Fruit fly (Drosophila melanogaster) whole organism, embryonic: Measurements from ENCODE around the gene CG10435.
A peak's percentile ranks its signal among the peaks of the same experiment; 100 is the strongest.

ENCODE experiments used
- Asciz ChIP-seq: fragments of 200-800 bp; sonication (Bioruptor generic); optimal IDR thresholded peaks from 2 replicates; lab custom pipeline; 2017; ENCODE audit warnings: missing biosample characterization, mild to moderate bottlenecking, missing genetic modification characterization, missing genetic modification reagents
- B-H1 ChIP-seq: fragments of 200-800 bp; sonication (Bioruptor generic); IDR thresholded peaks from 3 replicates; pipeline ENCODE4 v1.3.6; 2022; ENCODE audit warnings: missing biosample characterization, missing genetic modification characterization
- B-H2 ChIP-seq: fragments of 200-800 bp; sonication (Bioruptor generic); optimal IDR thresholded peaks from 2 replicates; lab custom pipeline; 2018; ENCODE audit warnings: missing biosample characterization, mild to moderate bottlenecking, missing genetic modification characterization
- CG10274 ChIP-seq: fragments of 200-800 bp; sonication (Bioruptor generic); optimal IDR thresholded peaks from 3 replicates; lab custom pipeline; 2017; ENCODE audit warnings: missing biosample characterization, mild to moderate bottlenecking, missing genetic modification characterization
- CG10979 ChIP-seq: fragments of 200-800 bp; sonication (Bioruptor generic); optimal IDR thresholded peaks from 2 replicates; lab custom pipeline; 2018; ENCODE audit warnings: missing biosample characterization, mild to moderate bottlenecking, missing genetic modification characterization, moderate library complexity
- CG11398 ChIP-seq: fragments of 200-800 bp; sonication (Bioruptor generic); optimal IDR thresholded peaks from 2 replicates; lab custom pipeline; 2016; ENCODE audit warnings: missing biosample characterization, missing genetic modification characterization
- CG12744 ChIP-seq: fragments of 200-800 bp; sonication (Bioruptor generic); optimal IDR thresholded peaks from 2 replicates; lab custom pipeline; 2016; ENCODE audit warnings: missing biosample characterization, missing genetic modification characterization
- CG13287 ChIP-seq: fragments of 200-800 bp; sonication (Bioruptor generic); IDR thresholded peaks from 2 replicates; pipeline ENCODE4 v1.3.6; 2022; ENCODE audit warnings: missing biosample characterization, missing genetic modification characterization; ENCODE audit not compliant: partially characterized antibody
- CG13624 ChIP-seq: fragments of 200-800 bp; sonication (Bioruptor generic); optimal IDR thresholded peaks from 2 replicates; lab custom pipeline; 2016; ENCODE audit warnings: missing biosample characterization, missing genetic modification characterization
- CG1529 ChIP-seq: fragments of 200-800 bp; sonication (Bioruptor generic); optimal IDR thresholded peaks from 3 replicates; lab custom pipeline; 2018; ENCODE audit warnings: missing biosample characterization, missing genetic modification characterization
- CG16815 ChIP-seq: fragments of 200-800 bp; sonication (Bioruptor generic); optimal IDR thresholded peaks from 3 replicates; lab custom pipeline; 2017; ENCODE audit warnings: missing biosample characterization, mild to moderate bottlenecking, missing genetic modification characterization
- CG17829 ChIP-seq: fragments of 200-800 bp; optimal IDR thresholded peaks from 2 replicates; lab custom pipeline; 2019; ENCODE audit warnings: missing biosample characterization, mild to moderate bottlenecking, missing genetic modification characterization, moderate library complexity
- CG18262 ChIP-seq: fragments of 200-800 bp; optimal IDR thresholded peaks from 3 replicates; lab custom pipeline; 2019; ENCODE audit warnings: missing biosample characterization, mild to moderate bottlenecking, missing genetic modification characterization, moderate library complexity
- CG2202 ChIP-seq: fragments of 200-800 bp; sonication (Bioruptor generic); optimal IDR thresholded peaks from 2 replicates; lab custom pipeline; 2018; ENCODE audit warnings: missing biosample characterization, mild to moderate bottlenecking, missing genetic modification characterization
- CG2712 ChIP-seq: fragments of 200-800 bp; optimal IDR thresholded peaks from 3 replicates; lab custom pipeline; 2019; ENCODE audit warnings: missing biosample characterization, mild to moderate bottlenecking, missing genetic modification characterization, moderate library complexity
- CG30431 ChIP-seq: fragments of 200-800 bp; sonication (Bioruptor generic); optimal IDR thresholded peaks from 2 replicates; lab custom pipeline; 2017; ENCODE audit warnings: missing biosample characterization, missing genetic modification characterization
- CG3065 ChIP-seq: fragments of 200-800 bp; sonication (Bioruptor generic); optimal IDR thresholded peaks from 2 replicates; lab custom pipeline; 2016; ENCODE audit warnings: missing biosample characterization, missing genetic modification characterization
- CG31365 ChIP-seq: fragments of 200-800 bp; sonication (Bioruptor generic); optimal IDR thresholded peaks from 2 replicates; lab custom pipeline; 2018; ENCODE audit warnings: missing biosample characterization, mild to moderate bottlenecking, missing genetic modification characterization
- CG6813 ChIP-seq: fragments of 200-800 bp; sonication (Bioruptor generic); optimal IDR thresholded peaks from 2 replicates; lab custom pipeline; 2017; ENCODE audit warnings: missing biosample characterization, missing genetic modification characterization, mild to moderate bottlenecking, moderate library complexity, missing genetic modification reagents
- CG7271 ChIP-seq: fragments of 200-800 bp; sonication (Bioruptor generic); optimal IDR thresholded peaks from 2 replicates; lab custom pipeline; 2018; ENCODE audit warnings: missing biosample characterization, mild to moderate bottlenecking, missing genetic modification characterization, moderate library complexity
- CG8281 ChIP-seq: fragments of 200-800 bp; sonication (Bioruptor generic); optimal IDR thresholded peaks from 2 replicates; lab custom pipeline; 2018; ENCODE audit warnings: missing biosample characterization, mild to moderate bottlenecking, missing genetic modification characterization, moderate library complexity
- Camta ChIP-seq: fragments of 200-800 bp; sonication (Bioruptor generic); optimal IDR thresholded peaks from 2 replicates; lab custom pipeline; 2016; ENCODE audit warnings: missing biosample characterization, missing genetic modification characterization
- CoRest ChIP-seq: fragments of 200-800 bp; sonication (Bioruptor generic); optimal IDR thresholded peaks from 3 replicates; lab custom pipeline; 2018; ENCODE audit warnings: missing biosample characterization, mild to moderate bottlenecking, missing genetic modification characterization, moderate library complexity
- Dp ChIP-seq: fragments of 200-800 bp; sonication (Bioruptor generic); optimal IDR thresholded peaks from 2 replicates; lab custom pipeline; 2018; ENCODE audit warnings: missing biosample characterization, mild to moderate bottlenecking, missing genetic modification characterization, moderate library complexity
- NFAT ChIP-seq: fragments of 200-800 bp; sonication (Bioruptor generic); IDR thresholded peaks from 2 replicates; pipeline ENCODE4 v1.3.6; 2022; ENCODE audit warnings: missing biosample characterization, missing genetic modification characterization
- Neu2 ChIP-seq: fragments of 200-800 bp; sonication (Bioruptor generic); optimal IDR thresholded peaks from 3 replicates; lab custom pipeline; 2016; ENCODE audit warnings: missing biosample characterization, missing genetic modification characterization, borderline replicate concordance
- Nf-YA ChIP-seq: fragments of 200-800 bp; sonication (Bioruptor generic); IDR thresholded peaks from 2 replicates; pipeline ENCODE4 v1.3.6; 2022; ENCODE audit warnings: missing biosample characterization, missing genetic modification characterization
- Nf-YB ChIP-seq: fragments of 200-800 bp; sonication (Bioruptor generic); optimal IDR thresholded peaks from 3 replicates; lab custom pipeline; 2019; ENCODE audit warnings: missing biosample characterization, mild to moderate bottlenecking, missing genetic modification characterization, moderate library complexity
- Rfx ChIP-seq: fragments of 200-800 bp; sonication (Bioruptor generic); IDR thresholded peaks from 2 replicates; pipeline ENCODE4 v1.3.6; 2022; ENCODE audit warnings: missing biosample characterization, missing genetic modification characterization
- Side ChIP-seq: fragments of 200-800 bp; sonication (Bioruptor generic); optimal IDR thresholded peaks from 2 replicates; lab custom pipeline; 2016; ENCODE audit warnings: missing biosample characterization, missing genetic modification characterization
- Sry-β ChIP-seq: fragments of 200-800 bp; sonication (Bioruptor generic); optimal IDR thresholded peaks from 2 replicates; lab custom pipeline; 2018; ENCODE audit warnings: missing biosample characterization, mild to moderate bottlenecking, missing genetic modification characterization, moderate library complexity
- Stat92E ChIP-seq, 3 experiments: fragments of >200 bp in 2 of 3; fragments of 200-800 bp in 1 of 3; sonication (Bioruptor generic) in 1 of 3; optimal IDR thresholded peaks; 2 replicates each; lab custom pipeline; 2017 to 2019; ENCODE audit warnings: missing biosample characterization in 3 of 3, missing genetic modification characterization in 3 of 3, mild to moderate bottlenecking in 1 of 3, moderate library complexity in 1 of 3
- Tbp ChIP-seq: fragments of >200 bp; optimal IDR thresholded peaks from 2 replicates; lab custom pipeline; 2018; ENCODE audit warnings: missing biosample characterization, missing genetic modification characterization
- Vsx1 ChIP-seq: fragments of 200-800 bp; sonication (Bioruptor generic); optimal IDR thresholded peaks from 2 replicates; lab custom pipeline; 2017; ENCODE audit warnings: missing biosample characterization, mild to moderate bottlenecking, missing genetic modification characterization, missing genetic modification reagents
- amos ChIP-seq: fragments of 200-800 bp; sonication (Bioruptor generic); IDR thresholded peaks from 2 replicates; pipeline ENCODE4 v1.3.6; 2022; ENCODE audit warnings: missing biosample characterization, missing genetic modification characterization; ENCODE audit not compliant: partially characterized antibody
- bbx ChIP-seq: fragments of 200-800 bp; sonication (Bioruptor generic); IDR thresholded peaks from 2 replicates; pipeline ENCODE4 v1.3.6; 2022; ENCODE audit warnings: missing biosample characterization, missing genetic modification characterization; ENCODE audit not compliant: partially characterized antibody
- cas ChIP-seq: fragments of 200-800 bp; sonication (Bioruptor generic); IDR thresholded peaks from 2 replicates; pipeline ENCODE4 v1.3.6; 2022; ENCODE audit warnings: missing biosample characterization, missing genetic modification characterization
- cato ChIP-seq: fragments of 200-800 bp; sonication (Bioruptor generic); optimal IDR thresholded peaks from 2 replicates; lab custom pipeline; 2016; ENCODE audit warnings: missing biosample characterization, missing genetic modification characterization, borderline replicate concordance
- chm ChIP-seq: fragments of 200-800 bp; sonication (Bioruptor generic); IDR thresholded peaks from 2 replicates; pipeline ENCODE4 v1.3.6; 2022; ENCODE audit warnings: missing biosample characterization, missing genetic modification characterization
- dati ChIP-seq: fragments of 200-800 bp; sonication (Bioruptor generic); IDR thresholded peaks from 2 replicates; pipeline ENCODE4 v1.3.6; 2022; ENCODE audit warnings: missing biosample characterization, missing genetic modification characterization
- inv ChIP-seq: fragments of 200-800 bp; sonication (Bioruptor generic); IDR thresholded peaks from 2 replicates; pipeline ENCODE4 v1.3.6; 2022; ENCODE audit warnings: missing biosample characterization, missing genetic modification characterization; ENCODE audit not compliant: partially characterized antibody
- lmd ChIP-seq: fragments of 200-800 bp; sonication (Bioruptor generic); IDR thresholded peaks from 2 replicates; pipeline ENCODE4 v1.3.6; 2022; ENCODE audit warnings: missing biosample characterization, missing genetic modification characterization
- nerfin-2 ChIP-seq: fragments of 200-800 bp; sonication (Bioruptor generic); IDR thresholded peaks from 2 replicates; pipeline ENCODE4 v1.3.6; 2022; ENCODE audit warnings: missing biosample characterization, missing genetic modification characterization; ENCODE audit not compliant: partially characterized antibody
- seq ChIP-seq: fragments of 200-800 bp; sonication (Bioruptor generic); IDR thresholded peaks from 2 replicates; pipeline ENCODE4 v1.3.6; 2022; ENCODE audit warnings: missing biosample characterization, missing genetic modification characterization
- stc ChIP-seq: fragments of 200-800 bp; sonication (Bioruptor generic); IDR thresholded peaks from 2 replicates; pipeline ENCODE4 v1.3.6; 2022; ENCODE audit warnings: missing biosample characterization, missing genetic modification characterization
- toy ChIP-seq: fragments of 200-800 bp; sonication (Bioruptor generic); IDR thresholded peaks from 2 replicates; pipeline ENCODE4 v1.3.6; 2022; ENCODE audit warnings: missing biosample characterization, missing genetic modification characterization
- twi ChIP-seq: fragments of 200-800 bp; optimal IDR thresholded peaks from 2 replicates; lab custom pipeline; 2019; ENCODE audit warnings: missing biosample characterization, mild to moderate bottlenecking, missing genetic modification characterization, moderate library complexity
- vnd ChIP-seq: fragments of 200-800 bp; sonication (Bioruptor generic); IDR thresholded peaks from 3 replicates; pipeline ENCODE4 v1.3.6; 2022; ENCODE audit warnings: missing biosample characterization, missing genetic modification characterization; ENCODE audit not compliant: partially characterized antibody
- wor ChIP-seq: fragments of 200-800 bp; sonication (Bioruptor generic); IDR thresholded peaks from 2 replicates; pipeline ENCODE4 v1.3.6; 2022; ENCODE audit warnings: missing biosample characterization, missing genetic modification characterization
- z ChIP-seq: fragments of 200-800 bp; sonication (Bioruptor generic); IDR thresholded peaks from 3 replicates; pipeline ENCODE4 v1.3.6; 2022; ENCODE audit warnings: missing biosample characterization, missing genetic modification characterization
- zen ChIP-seq: fragments of 200-800 bp; sonication (Bioruptor generic); optimal IDR thresholded peaks from 3 replicates; lab custom pipeline; 2018; ENCODE audit warnings: missing biosample characterization, mild to moderate bottlenecking, missing genetic modification characterization, moderate library complexity

Gene CG10435

dm6 chr3R:7981396-7981795 lies 31.6 kb downstream of the CG10435 start (continued):
- no peak for TF ChIP-seq B-H2
- TF ChIP-seq wor (GFP tag; lab: Robert Waterston, UW) = no peak
- no peak for TF ChIP-seq cato (GFP tag; lab: Kevin White, UChicago)
- TF ChIP-seq Side (GFP tag; lab: Kevin White, UChicago) = no peak
- no peak for TF ChIP-seq vnd (GFP tag; lab: Robert Waterston, UW)
- TF ChIP-seq CG13624 = no peak
- TF ChIP-seq CG2202 (tag; lab: Kevin White, UChicago) = no peak
- TF ChIP-seq B-H1 (GFP tag; lab: Robert Waterston, UW) = no peak
- no peak for TF ChIP-seq Sry-β
- no peak for TF ChIP-seq Camta (GFP tag; lab: Kevin White, UChicago)
- TF ChIP-seq cas (GFP tag; lab: Robert Waterston, UW) = no peak
- TF ChIP-seq nerfin-2 = no peak
- TF ChIP-seq seq = no peak
- no peak for TF ChIP-seq Asciz (GFP tag; lab: Kevin White, UChicago)
- no peak for TF ChIP-seq dati (GFP tag; lab: Robert Waterston, UW)
- no peak for TF ChIP-seq Rfx
- no peak for TF ChIP-seq lmd
- TF ChIP-seq CG8281 (tag; lab: Kevin White, UChicago) = no peak
- TF ChIP-seq CG10979 (tag; lab: Kevin White, UChicago) = peak; percentile 10
- TF ChIP-seq CG2712 (tag; lab: Kevin White, UChicago) = peak; percentile 25
- TF ChIP-seq bbx (GFP tag; lab: Robert Waterston, UW) = 0 out of 2 replicates have a peak, but pooled peaks have one; percentile 8
- TF ChIP-seq amos = peak; percentile 65
- TF ChIP-seq CG3065 = no peak
- no peak for TF ChIP-seq CG7271 (tag; lab: Kevin White, UChicago)
- no peak for TF ChIP-seq CG31365 (tag; lab: Kevin White, UChicago)
- TF ChIP-seq CG10274 (GFP tag; lab: Kevin White, UChicago) = no peak
- peak; percentile 22 for TF ChIP-seq CG18262 (tag; lab: Kevin White, UChicago)
- TF ChIP-seq Dp (GFP tag; lab: Kevin White, UChicago) = no peak
- no peak for TF ChIP-seq CG1529
- TF ChIP-seq CG13287 (GFP tag; lab: Robert Waterston, UW) = peak; percentile 24; the same call in 1 of the 2 replicates
- TF ChIP-seq CG11398 (GFP tag; lab: Kevin White, UChicago) = no peak
- TF ChIP-seq Tbp (GFP tag; lab: Kevin White, UChicago) = no peak
- no peak for TF ChIP-seq CG12744 (GFP tag; lab: Kevin White, UChicago)
- no peak for TF ChIP-seq stc (GFP tag; lab: Robert Waterston, UW)
- TF ChIP-seq Nf-YA = no peak
- TF ChIP-seq CG16815 (GFP tag; lab: Kevin White, UChicago) = no peak
- TF ChIP-seq Neu2 (GFP tag; lab: Kevin White, UChicago) = no peak
- TF ChIP-seq inv (GFP tag; lab: Robert Waterston, UW) = no peak
- TF ChIP-seq Vsx1 (GFP tag; lab: Kevin White, UChicago) = no peak
- no peak for TF ChIP-seq CG30431 (GFP tag; lab: Kevin White, UChicago)
- TF ChIP-seq CG6813 (GFP tag; lab: Kevin White, UChicago) = no peak
- TF ChIP-seq chm = no peak
- no peak for TF ChIP-seq z (GFP tag; lab: Robert Waterston, UW)
- TF ChIP-seq CG17829 (tag; lab: Kevin White, UChicago) = peak; percentile 31
- TF ChIP-seq Stat92E (GFP tag; optimal IDR thresholded peaks at IDR 0.05; lab: Kevin White, UChicago) = no peak
- no peak for TF ChIP-seq Nf-YB (GFP tag; lab: Kevin White, UChicago)
- TF ChIP-seq twi (tag; lab: Kevin White, UChicago) = no peak
- no peak for TF ChIP-seq zen (tag; lab: Kevin White, UChicago)
- no peak for TF ChIP-seq toy (GFP tag; lab: Robert Waterston, UW)
- TF ChIP-seq CoRest = peak; percentile 8
- TF ChIP-seq NFAT = no peak
